Worm (Caenorhabditis elegans) whole organism, L3 larva: Measurements from ENCODE around the gene secs-1.

Experiments
- fos-1 ChIP-seq: fragments of 150-350 bp; optimal IDR thresholded peaks from 2 replicates; lab custom pipeline; 2014; ENCODE audit warnings: missing biosample characterization, missing genetic modification characterization
- mdl-1 ChIP-seq: fragments of 150-350 bp; optimal IDR thresholded peaks from 2 replicates; lab custom pipeline; 2014; ENCODE audit warnings: missing biosample characterization, missing genetic modification characterization
- nhr-23 ChIP-seq: fragments of 150-350 bp; optimal IDR thresholded peaks from 2 replicates; lab custom pipeline; 2014; ENCODE audit warnings: missing biosample characterization, missing genetic modification reagents, missing genetic modification characterization
- nhr-76 ChIP-seq: fragments of 150-350 bp; sonication (generic microtip); optimal IDR thresholded peaks from 5 replicates; lab custom pipeline; 2014; ENCODE audit warnings: missing biosample characterization, missing genetic modification characterization

DNA sequence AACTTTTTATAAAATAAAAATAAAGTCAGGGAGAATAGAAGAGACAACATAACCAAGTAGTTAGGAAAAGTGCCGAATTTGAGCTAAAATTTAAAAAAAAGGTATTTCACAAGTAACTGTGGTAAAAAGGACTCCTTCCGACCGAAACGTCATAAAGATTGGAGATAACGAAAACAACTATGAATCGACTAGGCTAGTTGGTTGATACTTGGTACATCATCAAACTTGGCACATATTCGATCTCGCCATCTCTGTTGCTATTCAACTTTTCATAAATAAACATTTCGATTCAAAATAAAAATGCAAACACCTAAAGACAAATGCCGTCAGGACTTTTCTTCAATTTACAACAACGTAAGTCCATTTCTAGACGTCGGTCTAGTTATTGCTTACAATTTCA, 7.5 kb upstream of the secs-1 start, which contains the start of gene C29A12.22:
- TF ChIP-seq mdl-1 (no peak), nhr-23 (tag; lab: Kevin White, UChicago) (no peak), fos-1 (tag; lab: Kevin White, UChicago) (no peak), nhr-76 (tag; lab: Kevin White, UChicago) (no peak)
